Worm (Caenorhabditis elegans): ENCODE results near the gene amph-1.

Gene amph-1

DNA sequence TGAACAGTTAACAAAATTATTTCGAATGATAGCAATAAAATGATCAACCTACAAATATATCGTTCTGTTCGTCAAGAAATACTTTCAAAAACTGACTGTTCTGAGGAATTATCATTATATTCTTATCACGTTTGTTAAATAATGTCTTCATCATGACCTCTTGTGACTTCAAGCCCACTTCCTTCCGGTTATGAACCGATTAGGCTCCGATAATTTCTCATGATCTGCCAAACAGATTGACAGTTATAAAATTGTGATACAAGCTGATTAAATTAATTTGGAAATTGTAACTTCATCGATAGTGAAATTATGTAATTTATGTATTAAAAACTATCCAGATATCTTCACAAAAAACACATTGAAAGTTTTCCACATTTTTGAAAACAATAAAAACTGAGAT lies 33.2 kb upstream of the amph-1 start, which contains the start of gene ins-8:
ins-8 (minus strand) TSS at position 101 of the 400 bp plus-strand sequence.
- TF ChIP-seq mab-5 (tag; optimal IDR thresholded peaks at IDR 0.05), result no peak

DNA sequence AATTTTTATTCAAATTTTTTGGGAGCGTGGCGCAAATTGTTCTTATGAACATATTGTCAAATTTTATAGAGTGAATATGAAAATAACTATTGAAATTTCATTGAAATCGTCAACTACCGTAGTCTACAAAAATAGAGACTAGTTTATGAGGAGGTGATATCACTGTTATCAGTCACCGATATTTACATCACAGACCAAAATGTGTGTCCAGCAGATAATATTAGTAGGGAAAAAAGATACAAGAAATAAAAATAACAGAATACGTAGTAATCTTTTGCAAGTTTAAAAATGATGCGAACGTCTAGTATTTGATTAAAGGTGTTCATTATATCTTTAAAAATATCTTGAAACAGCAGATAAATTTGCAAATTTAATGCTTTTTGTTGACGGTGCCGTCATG lies 31.6 kb upstream of the amph-1 start:
- TF ChIP-seq sem-2 (GFP tag; optimal IDR thresholded peaks at IDR 0.05), result no peak

DNA sequence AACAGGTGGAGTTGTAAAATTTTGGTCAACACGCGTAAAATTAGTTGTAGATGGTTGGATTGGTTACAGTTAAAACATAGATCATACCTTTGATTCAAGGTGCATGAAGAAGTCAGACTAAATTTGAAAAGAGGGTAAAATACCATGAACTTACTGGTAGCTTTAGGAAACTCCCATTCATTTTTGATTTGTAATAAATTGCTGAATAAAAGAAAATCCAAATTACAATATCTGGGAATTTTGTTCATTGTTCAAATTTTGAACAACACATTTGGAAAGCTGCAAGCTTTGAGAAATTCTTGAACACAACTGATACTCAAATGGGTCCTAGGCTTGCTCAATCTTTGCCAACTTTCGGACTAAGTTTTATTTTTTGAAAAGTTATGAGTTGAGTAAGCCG lies 30.3 kb upstream of the amph-1 start:
- TF ChIP-seq unc-39 (tag; optimal IDR thresholded peaks at IDR 0.05) (no peak), ham-2 (GFP tag; optimal IDR thresholded peaks at IDR 0.05) (no peak), ztf-11 (tag; optimal IDR thresholded peaks at IDR 0.05) (no peak), hlh-1 (tag; optimal IDR thresholded peaks at IDR 0.05) (no peak), zip-8 (tag; optimal IDR thresholded peaks at IDR 0.05) (no peak), nhr-2 (tag; optimal IDR thresholded peaks at IDR 0.05) (no peak), drap-1 (GFP tag; optimal IDR thresholded peaks at IDR 0.05) (no peak), mab-5 (tag; optimal IDR thresholded peaks at IDR 0.05) (no peak), elt-3 (tag; optimal IDR thresholded peaks at IDR 0.05) (no peak), bed-3 (GFP tag; optimal IDR thresholded peaks at IDR 0.05) (no peak), cnd-1 (tag; optimal IDR thresholded peaks at IDR 0.05) (no peak), nhr-76 (tag; optimal IDR thresholded peaks at IDR 0.05) (no peak), lin-32 (GFP tag; optimal IDR thresholded peaks at IDR 0.05) (no peak), snpc-4 (tag; optimal IDR thresholded peaks at IDR 0.05) (no peak), ceh-83 (GFP tag; optimal IDR thresholded peaks at IDR 0.05) (no peak), ces-1 (GFP tag; optimal IDR thresholded peaks at IDR 0.05) (no peak), mls-2 (tag; optimal IDR thresholded peaks at IDR 0.05) (no peak), ceh-39 (tag; optimal IDR thresholded peaks at IDR 0.05) (no peak)

DNA sequence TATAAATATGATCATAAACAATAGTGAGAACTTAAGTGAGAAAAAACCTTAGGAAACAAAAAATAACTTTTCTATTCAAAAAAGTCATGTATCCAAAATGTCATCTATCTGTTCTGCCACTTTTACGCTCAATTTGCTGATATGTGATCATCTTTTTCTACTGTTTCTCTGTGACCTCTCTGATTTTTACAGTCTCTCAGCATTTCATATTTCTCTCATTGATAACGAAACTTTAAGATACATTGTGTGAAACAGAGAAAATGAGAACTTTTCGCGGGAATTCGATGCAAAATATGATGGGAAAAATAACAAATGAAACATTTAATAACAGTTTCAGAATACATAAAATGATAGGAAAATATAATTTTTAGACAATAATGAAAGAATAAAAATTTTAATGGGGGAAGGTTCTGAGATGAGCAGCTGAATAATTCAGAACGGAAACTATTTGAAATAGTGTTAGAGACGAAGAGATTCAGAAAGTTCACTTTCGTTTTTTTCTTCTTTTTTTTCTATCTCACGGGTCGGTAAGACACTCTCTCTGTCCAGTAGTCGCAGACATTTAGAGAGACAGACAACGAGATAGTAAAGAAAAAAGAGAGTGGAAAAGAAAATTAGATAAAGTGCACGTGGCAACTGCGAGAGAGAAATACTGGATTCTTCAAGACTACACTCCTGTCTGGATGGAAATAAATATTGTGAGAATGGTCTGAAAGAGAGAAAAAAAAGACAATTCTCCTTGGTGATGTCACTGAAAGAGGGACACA lies 29.7 kb upstream of the amph-1 start:
- peak; percentile 18 for TF ChIP-seq unc-62 (GFP tag; optimal IDR thresholded peaks at IDR 0.05)
- TF ChIP-seq mep-1 (tag; optimal IDR thresholded peaks at IDR 0.05), result peak; percentile 15
- peak; percentile 78 for TF ChIP-seq ces-1 (GFP tag; optimal IDR thresholded peaks at IDR 0.05)
- TF ChIP-seq blmp-1 (tag; optimal IDR thresholded peaks at IDR 0.05), result peak; percentile 86
- TF ChIP-seq nhr-2 (tag; optimal IDR thresholded peaks at IDR 0.05), result no peak
- no peak for TF ChIP-seq elt-3 (tag; optimal IDR thresholded peaks at IDR 0.05)

DNA sequence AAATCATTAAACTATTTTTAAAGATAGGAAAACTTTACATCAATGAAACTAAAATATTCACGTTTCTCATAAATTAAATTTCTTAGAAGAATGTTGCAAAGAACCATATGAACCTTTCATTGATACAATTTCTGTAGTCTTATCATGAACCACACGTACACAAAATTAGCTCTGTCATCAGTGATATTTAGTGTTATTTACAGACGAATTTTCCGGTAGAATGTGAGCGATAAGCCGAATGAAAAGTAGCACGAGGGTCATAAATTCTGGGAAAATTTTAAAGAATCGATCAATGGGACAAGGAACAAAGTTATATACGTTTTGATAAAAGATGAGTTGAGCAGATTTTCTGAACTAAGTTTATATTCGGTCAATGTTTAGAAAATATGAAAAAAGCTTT lies 28.9 kb upstream of the amph-1 start:
- TF ChIP-seq sem-2 (GFP tag; optimal IDR thresholded peaks at IDR 0.05) (no peak), unc-62 (GFP tag; optimal IDR thresholded peaks at IDR 0.05) (no peak), mab-5 (tag; optimal IDR thresholded peaks at IDR 0.05) (no peak), ztf-11 (tag; optimal IDR thresholded peaks at IDR 0.05) (no peak), bed-3 (GFP tag; optimal IDR thresholded peaks at IDR 0.05) (no peak), nhr-76 (tag; optimal IDR thresholded peaks at IDR 0.05) (no peak)

DNA sequence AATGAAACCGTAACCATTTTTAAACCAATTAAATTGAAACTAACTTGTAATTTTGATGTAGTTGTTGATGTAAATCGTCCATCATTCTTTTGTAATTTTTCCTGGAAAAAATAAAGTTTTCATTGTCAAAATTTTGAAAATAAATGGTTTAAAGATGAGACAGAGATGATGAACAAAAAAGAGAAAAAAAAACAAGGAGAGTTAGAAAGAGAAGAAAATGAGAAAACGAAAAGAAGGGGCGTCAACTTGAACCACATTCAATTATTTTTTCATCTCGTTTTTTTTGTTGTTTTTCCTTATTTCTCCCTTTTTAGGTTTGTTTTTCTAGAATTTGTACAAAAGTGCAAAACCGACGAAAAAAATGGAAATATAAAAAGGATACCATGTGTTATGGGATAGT lies 27.9 kb upstream of the amph-1 start, which contains the start of gene nhr-34:
nhr-34 (minus strand) TSS at position 101 of the 400 bp plus-strand sequence.
- TF ChIP-seq unc-120 (tag; optimal IDR thresholded peaks at IDR 0.05; ENCODE audit: poor library complexity, severe bottlenecking) (no peak), ces-1 (GFP tag; optimal IDR thresholded peaks at IDR 0.05) (peak; percentile 27)

DNA sequence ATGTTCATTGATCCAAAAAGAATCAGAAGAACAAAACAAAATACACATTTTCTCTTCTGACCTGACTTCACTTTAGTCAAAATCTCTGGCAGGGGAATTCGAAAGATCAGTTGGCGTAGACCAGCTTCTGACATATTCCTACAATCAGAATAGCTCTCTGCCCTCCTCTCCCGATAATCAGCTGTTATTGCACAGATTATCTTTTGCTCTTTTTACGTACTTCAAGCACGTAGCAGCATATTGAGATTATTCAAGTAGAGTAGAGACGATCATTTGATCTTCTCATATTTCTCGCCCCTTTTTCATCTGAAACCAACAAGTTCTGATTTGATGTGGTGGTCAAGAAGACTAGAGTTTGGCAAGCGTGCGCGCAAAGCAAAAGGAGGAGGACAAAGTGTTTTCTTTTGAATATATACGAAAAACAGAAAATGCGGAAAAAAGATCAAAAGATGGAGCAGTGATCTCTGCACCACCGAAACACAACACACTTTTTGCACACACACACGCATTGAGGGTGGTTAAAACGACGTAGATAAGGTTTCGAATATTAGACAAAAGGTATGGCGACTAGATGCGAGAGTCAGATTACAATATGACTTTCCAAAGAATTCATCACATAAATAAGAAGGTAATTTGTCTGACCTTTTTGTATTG lies 26.1 kb upstream of the amph-1 start:
- TF ChIP-seq snpc-4 (tag; optimal IDR thresholded peaks at IDR 0.05), result no peak
- no peak for TF ChIP-seq mep-1 (tag; optimal IDR thresholded peaks at IDR 0.05)
- no peak for TF ChIP-seq mls-2 (tag; optimal IDR thresholded peaks at IDR 0.05)
- TF ChIP-seq tbx-8 (GFP tag; optimal IDR thresholded peaks at IDR 0.05), result no peak
- TF ChIP-seq ceh-39 (tag; optimal IDR thresholded peaks at IDR 0.05), result no peak
- TF ChIP-seq pha-4 (tag; optimal IDR thresholded peaks at IDR 0.05), result no peak
- TF ChIP-seq elt-1 (tag; optimal IDR thresholded peaks at IDR 0.05; ENCODE audit: borderline replicate concordance, insufficient read depth), result no peak
- no peak for TF ChIP-seq nhr-237 (tag; optimal IDR thresholded peaks at IDR 0.05)
- TF ChIP-seq lin-13 (tag; optimal IDR thresholded peaks at IDR 0.05), result no peak
- TF ChIP-seq sptf-1 (tag; optimal IDR thresholded peaks at IDR 0.05), result no peak
- no peak for TF ChIP-seq sem-2 (GFP tag; optimal IDR thresholded peaks at IDR 0.05)
- no peak for TF ChIP-seq cnd-1 (tag; optimal IDR thresholded peaks at IDR 0.05)
- no peak for TF ChIP-seq zip-8 (tag; optimal IDR thresholded peaks at IDR 0.05)
- TF ChIP-seq unc-120 (tag; optimal IDR thresholded peaks at IDR 0.05; ENCODE audit: poor library complexity, severe bottlenecking), result no peak

Data from whole organism, mixed stage, embryonic.